Fruit fly (Drosophila melanogaster): ENCODE data around the gene Or82a.

The Or82a gene

dm6 chr3R:4280062-4280461, 23.3 kb downstream of the Or82a start, which contains the start of gene cpx:
TSS of gene cpx (plus strand) at chr3R:4280221.
- TF ChIP-seq h (optimal IDR thresholded peaks at IDR 0.05) (no peak), psq (optimal IDR thresholded peaks at IDR 0.05) (no peak), ttk (optimal IDR thresholded peaks at IDR 0.05) (no peak), insv (optimal IDR thresholded peaks at IDR 0.05) (no peak), Myc (optimal IDR thresholded peaks at IDR 0.05) (no peak), Sin3A (optimal IDR thresholded peaks at IDR 0.05) (no peak)

- TF ChIP-seq Sin3A (optimal IDR thresholded peaks at IDR 0.05) (no peak), Myc (optimal IDR thresholded peaks at IDR 0.05) (no peak), h (optimal IDR thresholded peaks at IDR 0.05) (no peak), insv (optimal IDR thresholded peaks at IDR 0.05) (no peak), psq (optimal IDR thresholded peaks at IDR 0.05) (no peak), ttk (optimal IDR thresholded peaks at IDR 0.05) (no peak)
Measured at dm6 chr3R:4281119-4281861, 24.5 kb downstream of the Or82a start.

- TF ChIP-seq psq (optimal IDR thresholded peaks at IDR 0.05) (no peak), insv (optimal IDR thresholded peaks at IDR 0.05) (no peak), Myc (optimal IDR thresholded peaks at IDR 0.05) (no peak), ttk (optimal IDR thresholded peaks at IDR 0.05) (no peak), h (optimal IDR thresholded peaks at IDR 0.05) (no peak), Sin3A (optimal IDR thresholded peaks at IDR 0.05) (no peak)
Measured at dm6 chr3R:4282207-4282606, 25.4 kb downstream of the Or82a start.

- TF ChIP-seq ttk (optimal IDR thresholded peaks at IDR 0.05): no peak
- no peak for TF ChIP-seq Myc (optimal IDR thresholded peaks at IDR 0.05)
- no peak for TF ChIP-seq h (optimal IDR thresholded peaks at IDR 0.05)
- no peak for TF ChIP-seq psq (optimal IDR thresholded peaks at IDR 0.05)
- TF ChIP-seq insv (optimal IDR thresholded peaks at IDR 0.05): no peak
- TF ChIP-seq Sin3A (optimal IDR thresholded peaks at IDR 0.05): no peak
Measured at dm6 chr3R:4284376-4284953, 27.7 kb downstream of the Or82a start.

- TF ChIP-seq insv (optimal IDR thresholded peaks at IDR 0.05) (no peak), Sin3A (optimal IDR thresholded peaks at IDR 0.05) (no peak), Myc (optimal IDR thresholded peaks at IDR 0.05) (no peak), psq (optimal IDR thresholded peaks at IDR 0.05) (no peak), h (optimal IDR thresholded peaks at IDR 0.05) (no peak)
Measured at dm6 chr3R:4291289-4291688, 34.5 kb downstream of the Or82a start.

- no peak for TF ChIP-seq h (optimal IDR thresholded peaks at IDR 0.05)
- TF ChIP-seq insv (optimal IDR thresholded peaks at IDR 0.05): no peak
- no peak for TF ChIP-seq ttk (optimal IDR thresholded peaks at IDR 0.05)
- TF ChIP-seq psq (optimal IDR thresholded peaks at IDR 0.05): no peak
- no peak for TF ChIP-seq Myc (optimal IDR thresholded peaks at IDR 0.05)
- TF ChIP-seq Sin3A (optimal IDR thresholded peaks at IDR 0.05): no peak
Measured at dm6 chr3R:4292185-4292584, 35.4 kb downstream of the Or82a start.

- TF ChIP-seq ttk (optimal IDR thresholded peaks at IDR 0.05): no peak
- TF ChIP-seq insv (optimal IDR thresholded peaks at IDR 0.05): no peak
- no peak for TF ChIP-seq Myc (optimal IDR thresholded peaks at IDR 0.05)
- no peak for TF ChIP-seq psq (optimal IDR thresholded peaks at IDR 0.05)
- TF ChIP-seq Sin3A (optimal IDR thresholded peaks at IDR 0.05): no peak
- no peak for TF ChIP-seq h (optimal IDR thresholded peaks at IDR 0.05)
Measured at dm6 chr3R:4294689-4295088, 37.9 kb downstream of the Or82a start, which contains the start of gene Nepl11. TSS of gene Nepl11 (minus strand) at chr3R:4294840.

dm6 chr3R:4301485-4301884, 44.7 kb downstream of the Or82a start:
- no peak for TF ChIP-seq Sin3A (optimal IDR thresholded peaks at IDR 0.05)
- no peak for TF ChIP-seq h (optimal IDR thresholded peaks at IDR 0.05)
- no peak for TF ChIP-seq Myc (optimal IDR thresholded peaks at IDR 0.05)
- TF ChIP-seq ttk (optimal IDR thresholded peaks at IDR 0.05): no peak
- no peak for TF ChIP-seq insv (optimal IDR thresholded peaks at IDR 0.05)
- TF ChIP-seq psq (optimal IDR thresholded peaks at IDR 0.05): no peak

dm6 chr3R:4307664-4308416, 51.1 kb downstream of the Or82a start, which contains the start of gene MP1:
TSS of gene MP1 (plus strand) at chr3R:4307908.
- TF ChIP-seq insv (optimal IDR thresholded peaks at IDR 0.05) (no peak), Myc (optimal IDR thresholded peaks at IDR 0.05) (no peak), psq (optimal IDR thresholded peaks at IDR 0.05) (no peak), Sin3A (optimal IDR thresholded peaks at IDR 0.05) (no peak), h (optimal IDR thresholded peaks at IDR 0.05) (no peak), ttk (optimal IDR thresholded peaks at IDR 0.05) (no peak)
